Fruit fly (Drosophila melanogaster) whole organism, embryonic: ENCODE results near the gene Nup93-1.

Experiments
- Antp ChIP-seq: fragments of 200-800 bp; sonication (Bioruptor generic); optimal IDR thresholded peaks from 3 replicates; lab custom pipeline; 2016; ENCODE audit warnings: missing biosample characterization, missing genetic modification characterization
- BEAF-32 ChIP-seq: fragments of 200-800 bp; sonication (Bioruptor generic); optimal IDR thresholded peaks from 3 replicates; lab custom pipeline; 2017; ENCODE audit warnings: missing biosample characterization, missing genetic modification characterization, mild to moderate bottlenecking, moderate library complexity, missing genetic modification reagents
- C15 ChIP-seq: fragments of 200-800 bp; sonication (Bioruptor generic); IDR thresholded peaks from 3 replicates; pipeline ENCODE4 v1.3.6; 2022; ENCODE audit warnings: missing biosample characterization, missing genetic modification characterization
- CG10147 ChIP-seq: fragments of 200-800 bp; sonication (Bioruptor generic); optimal IDR thresholded peaks from 2 replicates; lab custom pipeline; 2019; ENCODE audit warnings: missing biosample characterization, mild to moderate bottlenecking, missing genetic modification characterization, moderate library complexity
- CG11093 ChIP-seq: fragments of 200-800 bp; sonication (Bioruptor generic); IDR thresholded peaks from 3 replicates; pipeline ENCODE4 v1.3.6; 2022; ENCODE audit warnings: missing biosample characterization, missing genetic modification characterization
- CG11695 ChIP-seq: fragments of 200-800 bp; sonication (Bioruptor generic); IDR thresholded peaks from 3 replicates; pipeline ENCODE4 v1.3.6; 2022; ENCODE audit warnings: missing biosample characterization, missing genetic modification characterization
- CG12391 ChIP-seq: fragments of 200-800 bp; sonication (Bioruptor generic); optimal IDR thresholded peaks from 3 replicates; lab custom pipeline; 2018; ENCODE audit warnings: missing biosample characterization, mild to moderate bottlenecking, missing genetic modification characterization, moderate library complexity
- CG15073 ChIP-seq: fragments of 200-800 bp; sonication (Bioruptor generic); optimal IDR thresholded peaks from 2 replicates; lab custom pipeline; 2016; ENCODE audit warnings: missing biosample characterization, missing genetic modification characterization
- CG15479 ChIP-seq: fragments of 200-800 bp; sonication (Bioruptor generic); optimal IDR thresholded peaks from 3 replicates; lab custom pipeline; 2019; ENCODE audit warnings: missing biosample characterization, mild to moderate bottlenecking, missing genetic modification characterization, moderate library complexity
- CG17912 ChIP-seq: fragments of 200-800 bp; sonication (Bioruptor generic); optimal IDR thresholded peaks from 2 replicates; lab custom pipeline; 2018; ENCODE audit warnings: missing biosample characterization, mild to moderate bottlenecking, missing genetic modification characterization
- CG2116 ChIP-seq: fragments of 200-800 bp; sonication (Bioruptor generic); optimal IDR thresholded peaks from 3 replicates; lab custom pipeline; 2018; ENCODE audit warnings: missing biosample characterization, mild to moderate bottlenecking, missing genetic modification characterization
- CG2202 ChIP-seq: fragments of 200-800 bp; sonication (Bioruptor generic); optimal IDR thresholded peaks from 2 replicates; lab custom pipeline; 2018; ENCODE audit warnings: missing biosample characterization, mild to moderate bottlenecking, missing genetic modification characterization
- CG2678 ChIP-seq: fragments of 200-800 bp; sonication (Bioruptor generic); optimal IDR thresholded peaks from 3 replicates; lab custom pipeline; 2019; ENCODE audit warnings: missing biosample characterization, mild to moderate bottlenecking, missing genetic modification characterization, moderate library complexity
- CG32532 ChIP-seq: fragments of 200-800 bp; sonication (Bioruptor generic); IDR thresholded peaks from 2 replicates; pipeline ENCODE4 v1.3.6; 2022; ENCODE audit warnings: missing biosample characterization, missing genetic modification characterization
- CG3281 ChIP-seq: fragments of 200-800 bp; sonication (Bioruptor generic); optimal IDR thresholded peaks from 3 replicates; lab custom pipeline; 2017; ENCODE audit warnings: missing biosample characterization, mild to moderate bottlenecking, missing genetic modification characterization
- CG34376 ChIP-seq: fragments of 200-800 bp; sonication (Bioruptor generic); optimal IDR thresholded peaks from 2 replicates; lab custom pipeline; 2018; ENCODE audit warnings: missing biosample characterization, mild to moderate bottlenecking, missing genetic modification characterization
- CG4707 ChIP-seq: fragments of 200-800 bp; sonication (Bioruptor generic); optimal IDR thresholded peaks from 2 replicates; lab custom pipeline; 2018; ENCODE audit warnings: missing biosample characterization, mild to moderate bottlenecking, missing genetic modification characterization, moderate library complexity
- CG4854 ChIP-seq: fragments of 200-800 bp; sonication (Bioruptor generic); optimal IDR thresholded peaks from 2 replicates; lab custom pipeline; 2016; ENCODE audit warnings: missing biosample characterization, missing genetic modification characterization, inconsistent platforms
- CG5953 ChIP-seq: fragments of 200-800 bp; sonication (Bioruptor generic); IDR thresholded peaks from 2 replicates; pipeline ENCODE4 v1.3.6; 2022; ENCODE audit warnings: missing biosample characterization, missing genetic modification characterization
- CG6765 ChIP-seq: fragments of 200-800 bp; sonication (Bioruptor generic); optimal IDR thresholded peaks from 3 replicates; lab custom pipeline; 2017; ENCODE audit warnings: missing biosample characterization, mild to moderate bottlenecking, missing genetic modification characterization
- CG6813 ChIP-seq: fragments of 200-800 bp; sonication (Bioruptor generic); optimal IDR thresholded peaks from 2 replicates; lab custom pipeline; 2017; ENCODE audit warnings: missing biosample characterization, missing genetic modification characterization, mild to moderate bottlenecking, moderate library complexity, missing genetic modification reagents
- CG9797 ChIP-seq: fragments of 200-800 bp; sonication (Bioruptor generic); optimal IDR thresholded peaks from 3 replicates; lab custom pipeline; 2018; ENCODE audit warnings: missing biosample characterization, mild to moderate bottlenecking, missing genetic modification characterization
- CTCF ChIP-seq: fragments of 200-800 bp; sonication (Bioruptor generic); optimal IDR thresholded peaks from 2 replicates; lab custom pipeline; 2017; ENCODE audit warnings: missing biosample characterization, mild to moderate bottlenecking, missing genetic modification characterization, moderate library complexity
- CoRest ChIP-seq: fragments of 200-800 bp; sonication (Bioruptor generic); optimal IDR thresholded peaks from 3 replicates; lab custom pipeline; 2018; ENCODE audit warnings: missing biosample characterization, mild to moderate bottlenecking, missing genetic modification characterization, moderate library complexity
- Dek ChIP-seq: fragments of 200-800 bp; sonication (Bioruptor generic); optimal IDR thresholded peaks from 3 replicates; lab custom pipeline; 2019; ENCODE audit warnings: missing biosample characterization, mild to moderate bottlenecking, missing genetic modification characterization, moderate library complexity
- Dip3 ChIP-seq: fragments of 200-800 bp; sonication (Bioruptor generic); optimal IDR thresholded peaks from 3 replicates; lab custom pipeline; 2016; ENCODE audit warnings: missing biosample characterization, missing genetic modification characterization
- Dp ChIP-seq: fragments of 200-800 bp; sonication (Bioruptor generic); optimal IDR thresholded peaks from 2 replicates; lab custom pipeline; 2018; ENCODE audit warnings: missing biosample characterization, mild to moderate bottlenecking, missing genetic modification characterization, moderate library complexity
- E2f1 ChIP-seq: fragments of 200-800 bp; sonication (Bioruptor generic); IDR thresholded peaks from 2 replicates; pipeline ENCODE4 v1.3.6; 2022; ENCODE audit warnings: missing biosample characterization, missing genetic modification characterization
- Elba2 ChIP-seq: fragments of 200-800 bp; sonication (Bioruptor generic); optimal IDR thresholded peaks from 3 replicates; lab custom pipeline; 2016; ENCODE audit warnings: missing biosample characterization, missing genetic modification characterization
- Gug ChIP-seq: fragments of 200-800 bp; sonication (Bioruptor generic); IDR thresholded peaks from 4 replicates; pipeline ENCODE4 v1.3.6; 2022; ENCODE audit warnings: missing biosample characterization, missing genetic modification characterization
- HLH54F ChIP-seq: fragments of 200-800 bp; sonication (Bioruptor generic); optimal IDR thresholded peaks from 3 replicates; lab custom pipeline; 2016; ENCODE audit warnings: missing biosample characterization, missing genetic modification characterization
- MTF-1 ChIP-seq: fragments of 200-800 bp; sonication (Bioruptor generic); optimal IDR thresholded peaks from 2 replicates; lab custom pipeline; 2018; ENCODE audit warnings: missing biosample characterization, mild to moderate bottlenecking, missing genetic modification characterization, borderline replicate concordance
- Meics ChIP-seq: fragments of 200-800 bp; sonication (Bioruptor generic); optimal IDR thresholded peaks from 2 replicates; lab custom pipeline; 2017; ENCODE audit warnings: missing biosample characterization, mild to moderate bottlenecking, missing genetic modification characterization
- Optix ChIP-seq: fragments of 200-800 bp; sonication (Bioruptor generic); IDR thresholded peaks from 3 replicates; pipeline ENCODE4 v1.3.6; 2022; ENCODE audit warnings: missing biosample characterization, missing genetic modification characterization
- Trl ChIP-seq, 3 experiments: fragments of >200 bp in 2 of 3; fragments of 200-800 bp in 1 of 3; sonication (Bioruptor generic) in 1 of 3; optimal IDR thresholded peaks; 2 replicates in 1 of 3; 3 replicates in 2 of 3; lab custom pipeline; 2016 to 2017; ENCODE audit warnings: missing biosample characterization in 1 of 3, missing genetic modification characterization in 1 of 3
- ac ChIP-seq: fragments of 200-800 bp; sonication (Bioruptor generic); optimal IDR thresholded peaks from 3 replicates; lab custom pipeline; 2017; ENCODE audit warnings: missing biosample characterization, mild to moderate bottlenecking, missing genetic modification characterization
- ara ChIP-seq: fragments of 200-800 bp; sonication (Bioruptor generic); IDR thresholded peaks from 2 replicates; pipeline ENCODE4 v1.3.6; 2022; ENCODE audit warnings: missing biosample characterization, missing genetic modification characterization
- ems ChIP-seq: fragments of 200-800 bp; sonication (Bioruptor generic); optimal IDR thresholded peaks from 3 replicates; lab custom pipeline; 2016; ENCODE audit warnings: missing biosample characterization, missing genetic modification characterization
- lov ChIP-seq, 2 experiments: fragments of 200-800 bp in 1 of 2; fragments of >200 bp in 1 of 2; sonication (Bioruptor generic) in 1 of 2; IDR thresholded peaks in 1 of 2; optimal IDR thresholded peaks in 1 of 2; 2 replicates in 1 of 2; 3 replicates in 1 of 2; pipeline versions ENCODE4 v1.3.6 to Lab custom; 2017 to 2022; ENCODE audit warnings: missing biosample characterization in 1 of 2, missing genetic modification characterization in 1 of 2
- mirr ChIP-seq: fragments of 200-800 bp; sonication (Bioruptor generic); optimal IDR thresholded peaks from 3 replicates; lab custom pipeline; 2018; ENCODE audit warnings: missing biosample characterization, mild to moderate bottlenecking, missing genetic modification characterization
- pan ChIP-seq, 4 experiments: fragments of >200 bp in 3 of 4; fragments of 200-800 bp in 1 of 4; sonication (Bioruptor generic) in 1 of 4; optimal IDR thresholded peaks in 3 of 4; IDR thresholded peaks in 1 of 4; 2 replicates each; pipeline versions ENCODE4 v1.3.6 to Lab custom; 2017 to 2022; ENCODE audit warnings: missing biosample characterization in 2 of 4, missing genetic modification characterization in 2 of 4, mixed read lengths in 1 of 4
- pho ChIP-seq: fragments of 200-800 bp; sonication (Bioruptor generic); optimal IDR thresholded peaks from 2 replicates; lab custom pipeline; 2016; ENCODE audit warnings: missing biosample characterization, missing genetic modification characterization
- ranshi ChIP-seq: fragments of 200-800 bp; sonication (Bioruptor generic); IDR thresholded peaks from 2 replicates; pipeline ENCODE4 v1.3.6; 2022; ENCODE audit warnings: missing biosample characterization, missing genetic modification characterization
- repo ChIP-seq: fragments of 200-800 bp; sonication (Bioruptor generic); optimal IDR thresholded peaks from 2 replicates; lab custom pipeline; 2016; ENCODE audit warnings: missing biosample characterization, missing genetic modification characterization
- rib ChIP-seq: fragments of 200-800 bp; sonication (Bioruptor generic); IDR thresholded peaks from 2 replicates; pipeline ENCODE4 v1.3.6; 2022; ENCODE audit warnings: missing biosample characterization, missing genetic modification characterization
- salm ChIP-seq: fragments of 200-800 bp; sonication (Bioruptor generic); optimal IDR thresholded peaks from 2 replicates; lab custom pipeline; 2018; ENCODE audit warnings: missing biosample characterization, mild to moderate bottlenecking, missing genetic modification characterization
- sna ChIP-seq: fragments of 200-800 bp; sonication (Bioruptor generic); IDR thresholded peaks from 2 replicates; pipeline ENCODE4 v1.3.6; 2022; ENCODE audit warnings: missing biosample characterization, missing genetic modification characterization; ENCODE audit not compliant: partially characterized antibody
- zen2 ChIP-seq: fragments of 200-800 bp; sonication (Bioruptor generic); IDR thresholded peaks from 3 replicates; pipeline ENCODE4 v1.3.6; 2022; ENCODE audit warnings: missing biosample characterization, missing genetic modification characterization; ENCODE audit not compliant: partially characterized antibody

Gene Nup93-1

DNA sequence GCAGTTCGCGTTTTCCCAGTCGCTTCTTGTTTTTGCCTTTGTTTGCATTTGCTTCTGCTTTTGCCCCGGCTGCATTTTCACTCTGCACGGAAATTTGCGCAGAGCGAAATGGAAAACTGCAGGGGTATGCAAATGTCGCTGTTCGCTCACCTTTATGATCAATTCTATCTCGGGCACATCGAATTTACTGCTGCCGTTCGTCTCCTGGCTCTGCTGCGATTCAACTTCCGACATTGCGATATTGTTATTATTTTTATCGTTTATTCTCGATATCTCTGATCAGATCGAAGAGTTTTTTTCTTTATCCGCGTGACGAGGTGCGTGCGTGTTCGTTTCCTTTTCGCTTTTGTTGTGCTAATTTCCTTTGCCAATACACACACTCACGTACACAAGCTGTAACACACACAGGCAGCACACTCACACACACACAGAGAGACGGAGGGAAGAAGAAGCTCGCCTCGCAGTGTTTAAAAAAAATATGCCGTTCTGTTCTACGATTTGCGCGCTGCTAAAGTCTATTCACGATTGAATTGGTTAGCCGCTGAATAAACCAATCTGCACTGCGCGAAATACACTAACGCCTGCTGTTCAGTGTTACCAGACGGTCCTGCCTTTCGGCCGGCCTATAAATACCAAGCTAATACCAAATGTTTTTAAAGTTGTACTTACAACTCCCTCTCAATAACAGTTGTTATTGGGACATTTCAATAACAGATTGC, 692 bp upstream of the Nup93-1 start, which contains the start of gene Clic (continued):
- TF ChIP-seq rib (GFP tag; lab: Robert Waterston, UW) (peak; percentile 55), Gug (GFP tag; lab: Robert Waterston, UW) (peak; percentile 3; the same call in 1 of the 4 replicates), HLH54F (GFP tag; lab: Kevin White, UChicago) (peak; percentile 0), Antp (peak; percentile 47), MTF-1 (GFP tag; lab: Kevin White, UChicago) (no peak), mirr (GFP tag; lab: Kevin White, UChicago) (peak; percentile 39), CoRest (tag; lab: Kevin White, UChicago) (no peak), BEAF-32 (GFP tag; lab: Kevin White, UChicago) (peak; percentile 33), sna (GFP tag; lab: Robert Waterston, UW) (no peak), CG15073 (GFP tag; lab: Kevin White, UChicago) (no peak), C15 (GFP tag; lab: Robert Waterston, UW) (peak; percentile 6; the same call in 1 of the 3 replicates), E2f1 (GFP tag; lab: Robert Waterston, UW) (no peak), CG9797 (peak; percentile 73), CTCF (GFP tag; lab: Kevin White, UChicago) (no peak), ranshi (GFP tag; lab: Robert Waterston, UW) (peak; percentile 31; the same call in 1 of the 2 replicates), repo (GFP tag; lab: Kevin White, UChicago) (peak; percentile 12), CG32532 (peak; percentile 34; the same call in 1 of the 2 replicates), pan (optimal IDR thresholded peaks at IDR 0.05; lab: Kevin White, UChicago) (no peak), pan (GFP tag; optimal IDR thresholded peaks at IDR 0.05 in 1 of 2, IDR thresholded peaks at IDR 0.05 in 1 of 2) (no peak), CG6813 (peak; percentile 20), CG6765 (GFP tag; lab: Kevin White, UChicago) (no peak), CG12391 (peak; percentile 8), CG3281 (peak; percentile 7), CG2116 (GFP tag; lab: Kevin White, UChicago) (peak; percentile 19), Optix (GFP tag; lab: Robert Waterston, UW) (no peak), CG5953 (GFP tag; lab: Robert Waterston, UW) (no peak), CG4707 (GFP tag; lab: Kevin White, UChicago) (peak; percentile 6), ara (GFP tag; lab: Robert Waterston, UW) (0 out of 2 replicates have a peak, but pooled peaks have one; percentile 41), CG11093 (GFP tag; lab: Robert Waterston, UW) (no peak), zen2 (GFP tag; lab: Robert Waterston, UW) (no peak), CG34376 (GFP tag; lab: Kevin White, UChicago) (peak; percentile 60), Trl (optimal IDR thresholded peaks at IDR 0.05; lab: Kevin White, UChicago) (no peak), Trl (GFP tag; optimal IDR thresholded peaks at IDR 0.05; lab: Kevin White, UChicago) (peak; percentile 17), CG15479 (GFP tag; lab: Kevin White, UChicago) (peak; percentile 46), Meics (GFP tag; lab: Kevin White, UChicago) (peak; percentile 19), Dek (peak; percentile 26), CG2678 (no peak), CG4854 (GFP tag; lab: Kevin White, UChicago) (no peak), salm (tag; lab: Kevin White, UChicago) (no peak), pho (no peak), Dip3 (GFP tag; lab: Kevin White, UChicago) (no peak), ems (GFP tag; lab: Kevin White, UChicago) (peak; percentile 20), CG10147 (GFP tag; lab: Kevin White, UChicago) (no peak), Elba2 (GFP tag; lab: Kevin White, UChicago) (no peak), ac (GFP tag; lab: Kevin White, UChicago) (no peak), CG2202 (no peak), CG11695 (0 out of 3 replicates have a peak, but pooled peaks have one; percentile 13), lov (optimal IDR thresholded peaks at IDR 0.05; lab: Kevin White, UChicago) (no peak), lov (GFP tag; IDR thresholded peaks at IDR 0.05; lab: Robert Waterston, UW) (no peak), Dp (peak; percentile 44), CG17912 (GFP tag; lab: Kevin White, UChicago) (no peak)
